Fruit fly (Drosophila melanogaster): ENCODE measurements around the gene Cals.

- TF ChIP-seq CTCF (optimal IDR thresholded peaks at IDR 0.05) (no peak), CG8478 (optimal IDR thresholded peaks at IDR 0.05) (no peak)
Observed at dm6 chr4:1064219-1064618, 58.9 kb downstream of the Cals start.
